In the genomic region with DNA sequence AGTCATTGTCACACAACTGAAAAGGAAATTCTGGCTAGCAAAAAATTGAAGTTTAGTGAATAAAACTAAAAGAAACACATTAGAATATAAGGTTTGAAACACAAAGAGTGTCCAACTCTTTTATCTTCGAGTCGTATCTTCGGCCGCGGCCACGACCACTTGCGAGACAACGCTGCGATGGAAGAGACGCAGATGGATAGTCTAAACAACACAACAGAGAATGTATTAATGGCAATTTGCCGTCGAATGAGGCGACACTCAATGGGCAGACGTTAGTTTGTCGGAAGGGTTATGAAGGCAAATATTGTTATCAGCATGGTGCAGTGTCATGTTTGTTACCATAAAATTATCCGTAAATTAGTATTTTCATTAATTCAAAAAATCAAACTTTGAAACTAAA, we compare ENCODE assay signal across 4 worm cellular contexts.
TF ChIP-seq lines count a peak whose summit lies in the region.

A gene (minus strand): TSS at position 136 of the 400 bp plus-strand sequence.

TF ChIP-seq in whole organism, L1 larva, 84 proteins besides CTCF, POLR2A, EP300 and RAD21 (continued from another document):
- TF ChIP-seq lin-14 (GFP tag; optimal IDR thresholded peaks at IDR 0.05; lab: Kevin White, UChicago): peak; percentile 84
- TF ChIP-seq nhr-71 (tag; optimal IDR thresholded peaks at IDR 0.05; lab: Kevin White, UChicago): no peak
- peak in 1 of 2 experiments; percentile 1 for TF ChIP-seq efl-1 (optimal IDR thresholded peaks at IDR 0.05; lab: Kevin White, UChicago)
- TF ChIP-seq efl-1 (GFP tag; optimal IDR thresholded peaks at IDR 0.05 in 1 of 2; lab: Kevin White, UChicago): peak in 1 of 2 experiments; percentile 15
- no peak for TF ChIP-seq egl-13 (tag; optimal IDR thresholded peaks at IDR 0.05; lab: Kevin White, UChicago)
- no peak for TF ChIP-seq ceh-63 (GFP tag; optimal IDR thresholded peaks at IDR 0.05; lab: Kevin White, UChicago)
- peak; percentile 33 for TF ChIP-seq ceh-90 (tag; optimal IDR thresholded peaks at IDR 0.05; lab: Kevin White, UChicago)
- peak in 1 of 2 experiments; percentile 52 for TF ChIP-seq lin-35 (GFP tag; optimal IDR thresholded peaks at IDR 0.05; lab: Kevin White, UChicago)
- no peak for TF ChIP-seq mep-1 (tag; optimal IDR thresholded peaks at IDR 0.05; lab: Kevin White, UChicago)

TF ChIP-seq in whole organism, L2 larva, 48 proteins besides CTCF, POLR2A, EP300 and RAD21 (continued from another document):
- peak; percentile 62 for TF ChIP-seq sma-9 (GFP tag; optimal IDR thresholded peaks at IDR 0.05; lab: Kevin White, UChicago)
- TF ChIP-seq sma-9 (tag; optimal IDR thresholded peaks at IDR 0.05; lab: Kevin White, UChicago): no peak
- no peak for TF ChIP-seq lin-39 (tag; optimal IDR thresholded peaks at IDR 0.05; lab: Kevin White, UChicago)
- TF ChIP-seq ztf-4 (tag; optimal IDR thresholded peaks at IDR 0.05; lab: Kevin White, UChicago): no peak
- TF ChIP-seq ceh-82 (tag; optimal IDR thresholded peaks at IDR 0.05; lab: Kevin White, UChicago): no peak
- no peak for TF ChIP-seq nhr-77 (tag; optimal IDR thresholded peaks at IDR 0.05; lab: Kevin White, UChicago)
- no peak for TF ChIP-seq nhr-12 (tag; optimal IDR thresholded peaks at IDR 0.05; lab: Kevin White, UChicago)
- no peak for TF ChIP-seq mab-5 (tag; optimal IDR thresholded peaks at IDR 0.05; lab: Kevin White, UChicago)
- TF ChIP-seq ZK546.5 (tag; optimal IDR thresholded peaks at IDR 0.05; lab: Kevin White, UChicago): no peak
- no peak for TF ChIP-seq F13H6.1 (tag; optimal IDR thresholded peaks at IDR 0.05; lab: Kevin White, UChicago)
- no peak for TF ChIP-seq ceh-16 (tag; optimal IDR thresholded peaks at IDR 0.05; lab: Kevin White, UChicago)
- TF ChIP-seq nhr-25 (tag; optimal IDR thresholded peaks at IDR 0.05; lab: Kevin White, UChicago): no peak
- TF ChIP-seq skn-1 (tag; optimal IDR thresholded peaks at IDR 0.05; lab: Kevin White, UChicago): no peak
- no peak for TF ChIP-seq aly-2 (tag; optimal IDR thresholded peaks at IDR 0.05; lab: Kevin White, UChicago)
- no peak for TF ChIP-seq blmp-1 (tag; optimal IDR thresholded peaks at IDR 0.05; lab: Kevin White, UChicago; ENCODE audit: insufficient read depth)
- peak; percentile 73 for TF ChIP-seq crh-2 (tag; optimal IDR thresholded peaks at IDR 0.05; lab: Kevin White, UChicago)
- no peak for TF ChIP-seq ztf-11 (tag; optimal IDR thresholded peaks at IDR 0.05; lab: Kevin White, UChicago)
- TF ChIP-seq snpc-4 (tag; optimal IDR thresholded peaks at IDR 0.05; lab: Kevin White, UChicago): no peak
- TF ChIP-seq C34F6.9 (tag; optimal IDR thresholded peaks at IDR 0.05; lab: Kevin White, UChicago): peak; percentile 55
- TF ChIP-seq nhr-237 (tag; optimal IDR thresholded peaks at IDR 0.05; lab: Kevin White, UChicago): no peak
- TF ChIP-seq nhr-10 (tag; optimal IDR thresholded peaks at IDR 0.05; lab: Kevin White, UChicago): no peak
- no peak for TF ChIP-seq zag-1 (tag; optimal IDR thresholded peaks at IDR 0.05; lab: Kevin White, UChicago)
- no peak for TF ChIP-seq ztf-1 (GFP tag; conservative IDR thresholded peaks at IDR 0.05; lab: Robert Waterston, UW)
- no peak for TF ChIP-seq R02D3.7 (tag; optimal IDR thresholded peaks at IDR 0.05; lab: Kevin White, UChicago)
- TF ChIP-seq mdl-1 (tag; optimal IDR thresholded peaks at IDR 0.05; lab: Kevin White, UChicago): no peak
- TF ChIP-seq mbf-1 (tag; optimal IDR thresholded peaks at IDR 0.05; lab: Kevin White, UChicago): no peak
- TF ChIP-seq alr-1 (tag; optimal IDR thresholded peaks at IDR 0.05; lab: Kevin White, UChicago): no peak
- no peak for TF ChIP-seq lsy-2 (tag; optimal IDR thresholded peaks at IDR 0.05; lab: Kevin White, UChicago)
- no peak for TF ChIP-seq peb-1 (tag; optimal IDR thresholded peaks at IDR 0.05; lab: Kevin White, UChicago)
- peak; percentile 0 for TF ChIP-seq sma-3 (GFP tag; optimal IDR thresholded peaks at IDR 0.05; lab: Kevin White, UChicago)
- TF ChIP-seq nhr-21 (tag; optimal IDR thresholded peaks at IDR 0.05; lab: Kevin White, UChicago): no peak
TF ChIP-seq in whole organism, L2 larva: peak in this region for 6.

TF ChIP-seq in whole organism, L3 larva, 47 proteins besides CTCF, POLR2A, EP300 and RAD21 (continued from another document):
- TF ChIP-seq mdl-1 (tag; optimal IDR thresholded peaks at IDR 0.05; lab: Kevin White, UChicago): no peak
- no peak for TF ChIP-seq fos-1 (tag; optimal IDR thresholded peaks at IDR 0.05; lab: Kevin White, UChicago)
- no peak for TF ChIP-seq ceh-16 (tag; optimal IDR thresholded peaks at IDR 0.05; lab: Kevin White, UChicago)
TF ChIP-seq in whole organism, L3 larva: peak in this region for 5.

TF ChIP-seq in whole organism, L4 larva, 104 proteins besides CTCF, POLR2A, EP300 and RAD21 (continued from another document):
- TF ChIP-seq Y105C5A.15 (GFP tag; IDR thresholded peaks at IDR 0.05; lab: Robert Waterston, UW) (no peak), nhr-28 (tag; optimal IDR thresholded peaks at IDR 0.05; lab: Kevin White, UChicago) (peak; percentile 82), daf-16 (GFP tag; optimal IDR thresholded peaks at IDR 0.05; lab: Kevin White, UChicago) (no peak), daf-16 (tag; optimal IDR thresholded peaks at IDR 0.05; lab: Kevin White, UChicago) (peak; percentile 90), dmd-8 (GFP tag; IDR thresholded peaks at IDR 0.05; lab: Robert Waterston, UW) (no peak), lin-29 (GFP tag; IDR thresholded peaks at IDR 0.05; lab: Robert Waterston, UW) (no peak), mxl-3 (GFP tag; optimal IDR thresholded peaks at IDR 0.05; lab: Kevin White, UChicago) (peak; percentile 80), pha-4 (GFP tag; IDR thresholded peaks at IDR 0.05; lab: Robert Waterston, UW) (no peak), pha-4 (tag; optimal IDR thresholded peaks at IDR 0.05; lab: Kevin White, UChicago) (no peak), zag-1 (tag; optimal IDR thresholded peaks at IDR 0.05; lab: Kevin White, UChicago) (no peak), daf-12 (tag; optimal IDR thresholded peaks at IDR 0.05; lab: Kevin White, UChicago) (no peak), vab-7 (GFP tag; IDR thresholded peaks at IDR 0.05; lab: Robert Waterston, UW) (no peak), nhr-6 (tag; optimal IDR thresholded peaks at IDR 0.05; lab: Kevin White, UChicago) (peak; percentile 11), dmd-6 (GFP tag; IDR thresholded peaks at IDR 0.05; lab: Robert Waterston, UW) (peak; percentile 76), mes-2 (tag; optimal IDR thresholded peaks at IDR 0.05; lab: Kevin White, UChicago; ENCODE audit: poor library complexity, severe bottlenecking) (peak; percentile 90), hmg-1.1 (GFP tag; IDR thresholded peaks at IDR 0.05; lab: Robert Waterston, UW) (0 out of 2 replicates have a peak, but pooled peaks have one; percentile 23), rbr-2 (tag; optimal IDR thresholded peaks at IDR 0.05; lab: Kevin White, UChicago) (no peak)
